Worm (Caenorhabditis elegans): ENCODE data around the gene gst-26.

The gst-26 gene

ce11 chrII:15158364-15158763 is 6.0 kb downstream of the gst-26 start:
- TF ChIP-seq ztf-11 (tag; optimal IDR thresholded peaks at IDR 0.05) (no peak), unc-62 (GFP tag; optimal IDR thresholded peaks at IDR 0.05) (no peak), ama-1 (optimal IDR thresholded peaks at IDR 0.05) (no peak), elt-2 (tag; optimal IDR thresholded peaks at IDR 0.05) (no peak), mdl-1 (tag; optimal IDR thresholded peaks at IDR 0.05) (no peak), daf-12 (tag; optimal IDR thresholded peaks at IDR 0.05) (no peak), elt-1 (tag; optimal IDR thresholded peaks at IDR 0.05) (no peak), egl-5 (tag; optimal IDR thresholded peaks at IDR 0.05) (no peak), jun-1 (tag; optimal IDR thresholded peaks at IDR 0.05) (no peak), fkh-10 (GFP tag; optimal IDR thresholded peaks at IDR 0.05) (no peak), nhr-25 (tag; optimal IDR thresholded peaks at IDR 0.05) (no peak), R02D3.7 (tag; optimal IDR thresholded peaks at IDR 0.05) (no peak)

ce11 chrII:15157880-15158279 is 6.5 kb downstream of the gst-26 start, which contains the start of gene ptr-20:
TSS of gene ptr-20 (plus strand) at chrII:15158180.
- TF ChIP-seq lin-39 (tag; optimal IDR thresholded peaks at IDR 0.05), result no peak
- no peak for TF ChIP-seq fos-1 (tag; optimal IDR thresholded peaks at IDR 0.05)
- no peak for TF ChIP-seq zag-1 (tag; optimal IDR thresholded peaks at IDR 0.05)
- no peak for TF ChIP-seq unc-39 (tag; optimal IDR thresholded peaks at IDR 0.05)

- TF ChIP-seq nhr-237 (tag; optimal IDR thresholded peaks at IDR 0.05), result no peak
- TF ChIP-seq egl-5 (tag; optimal IDR thresholded peaks at IDR 0.05), result peak; percentile 61
These were observed 15.9 kb downstream of the gst-26 start for ce11 chrII:15148442-15148841.

- no peak for TF ChIP-seq tbx-2 (tag; optimal IDR thresholded peaks at IDR 0.05)
- no peak for TF ChIP-seq ceh-9 (tag; optimal IDR thresholded peaks at IDR 0.05)
- no peak for TF ChIP-seq elt-2 (tag; optimal IDR thresholded peaks at IDR 0.05)
- TF ChIP-seq hmg-11 (tag; optimal IDR thresholded peaks at IDR 0.05), result no peak
- no peak for TF ChIP-seq fkh-2 (tag; optimal IDR thresholded peaks at IDR 0.05)
- no peak for TF ChIP-seq ztf-4 (tag; optimal IDR thresholded peaks at IDR 0.05)
- TF ChIP-seq sea-2 (GFP tag; optimal IDR thresholded peaks at IDR 0.05), result no peak
- TF ChIP-seq nhr-77 (tag; optimal IDR thresholded peaks at IDR 0.05), result no peak
- TF ChIP-seq pha-4 (tag; optimal IDR thresholded peaks at IDR 0.05), result no peak
- TF ChIP-seq nhr-76 (tag; optimal IDR thresholded peaks at IDR 0.05), result no peak
- no peak for TF ChIP-seq egl-27 (tag; optimal IDR thresholded peaks at IDR 0.05)
- no peak for TF ChIP-seq ceh-28 (tag; optimal IDR thresholded peaks at IDR 0.05)
- TF ChIP-seq nhr-28 (tag; optimal IDR thresholded peaks at IDR 0.05), result no peak
- TF ChIP-seq mml-1 (tag; optimal IDR thresholded peaks at IDR 0.05), result no peak
- no peak for TF ChIP-seq lsy-12 (tag; optimal IDR thresholded peaks at IDR 0.05)
These were observed 18.8 kb downstream of the gst-26 start, which contains the start of gene Y53F4B.27 for ce11 chrII:15145594-15145993. TSS of gene Y53F4B.27 (plus strand) at chrII:15145894.

- no peak for TF ChIP-seq fos-1 (tag; optimal IDR thresholded peaks at IDR 0.05)
- no peak for TF ChIP-seq eor-1 (tag; optimal IDR thresholded peaks at IDR 0.05)
- no peak for TF ChIP-seq nhr-67 (tag; optimal IDR thresholded peaks at IDR 0.05)
- no peak for TF ChIP-seq fkh-10 (GFP tag; optimal IDR thresholded peaks at IDR 0.05)
- TF ChIP-seq ceh-16 (tag; optimal IDR thresholded peaks at IDR 0.05), result no peak
- no peak for TF ChIP-seq nhr-43 (tag; optimal IDR thresholded peaks at IDR 0.05; ENCODE audit: poor library complexity, severe bottlenecking)
- no peak for TF ChIP-seq nhr-237 (tag; optimal IDR thresholded peaks at IDR 0.05)
- TF ChIP-seq ztf-4 (tag; optimal IDR thresholded peaks at IDR 0.05), result no peak
- TF ChIP-seq ZK546.5 (tag; optimal IDR thresholded peaks at IDR 0.05), result no peak
- no peak for TF ChIP-seq nhr-77 (tag; optimal IDR thresholded peaks at IDR 0.05)
- TF ChIP-seq fkh-2 (tag; optimal IDR thresholded peaks at IDR 0.05), result no peak
- no peak for TF ChIP-seq sea-2 (GFP tag; optimal IDR thresholded peaks at IDR 0.05)
- no peak for TF ChIP-seq unc-39 (tag; optimal IDR thresholded peaks at IDR 0.05)
- TF ChIP-seq pqm-1 (tag; optimal IDR thresholded peaks at IDR 0.05), result no peak
- no peak for TF ChIP-seq jun-1 (tag; optimal IDR thresholded peaks at IDR 0.05)
- no peak for TF ChIP-seq mdl-1 (tag; optimal IDR thresholded peaks at IDR 0.05)
- TF ChIP-seq nhr-25 (tag; optimal IDR thresholded peaks at IDR 0.05), result no peak
- TF ChIP-seq snpc-4 (tag; optimal IDR thresholded peaks at IDR 0.05), result no peak
These were observed 20.6 kb downstream of the gst-26 start for ce11 chrII:15143729-15144128.

Measured in whole organism, L3 larva.